Worm (Caenorhabditis elegans): ENCODE measurements around the gene ZK1010.8.

ZK1010.8 gene

ce11 chrIII:12978473-12979174 lies 21.8 kb downstream of the ZK1010.8 start, which contains the start of the genes ubq-2 and frg-1 (continued):
- no peak for TF ChIP-seq unc-98 (GFP tag; IDR thresholded peaks at IDR 0.05)
- no peak for TF ChIP-seq sptf-1 (tag; optimal IDR thresholded peaks at IDR 0.05)
- TF ChIP-seq dpl-1 (GFP tag; optimal IDR thresholded peaks at IDR 0.05): peak; percentile 78 to 84 (median 84)
- TF ChIP-seq fkh-8 (tag; optimal IDR thresholded peaks at IDR 0.05): peak; percentile 91
- no peak for TF ChIP-seq zag-1 (tag; optimal IDR thresholded peaks at IDR 0.05)
- TF ChIP-seq pqm-1 (tag; optimal IDR thresholded peaks at IDR 0.05): no peak
- TF ChIP-seq ztf-4 (tag; optimal IDR thresholded peaks at IDR 0.05): peak; percentile 68
- no peak for TF ChIP-seq efl-3 (GFP tag; optimal IDR thresholded peaks at IDR 0.05)
- no peak for TF ChIP-seq nhr-76 (tag; optimal IDR thresholded peaks at IDR 0.05)
- peak; percentile 93 for TF ChIP-seq nhr-85 (tag)
- TF ChIP-seq nhr-28 (tag; optimal IDR thresholded peaks at IDR 0.05): no peak
- TF ChIP-seq isw-1 (GFP tag; IDR thresholded peaks at IDR 0.05): peak; percentile 85
- TF ChIP-seq ceh-63 (GFP tag; optimal IDR thresholded peaks at IDR 0.05): no peak
- peak; percentile 87 for TF ChIP-seq lin-14 (GFP tag; optimal IDR thresholded peaks at IDR 0.05)
- peak in 3 of 6 experiments; percentile 2 to 78 (median 76) for TF ChIP-seq elt-3 (tag; optimal IDR thresholded peaks at IDR 0.05)
- TF ChIP-seq ets-5 (GFP tag; IDR thresholded peaks at IDR 0.05): no peak
- peak; percentile 100 for TF ChIP-seq lsy-2 (tag; optimal IDR thresholded peaks at IDR 0.05)
- TF ChIP-seq nhr-84 (tag; optimal IDR thresholded peaks at IDR 0.05): no peak
- no peak for TF ChIP-seq C34B4.2 (tag; optimal IDR thresholded peaks at IDR 0.05)
- TF ChIP-seq C04F5.9 (tag; optimal IDR thresholded peaks at IDR 0.05): peak; percentile 57
- TF ChIP-seq swsn-7 (tag; optimal IDR thresholded peaks at IDR 0.05): peak; percentile 93
- no peak for TF ChIP-seq Y116A8C.19 (tag; optimal IDR thresholded peaks at IDR 0.05; ENCODE audit: borderline replicate concordance)
- TF ChIP-seq vab-15 (tag; optimal IDR thresholded peaks at IDR 0.05): no peak
- peak; percentile 85 for TF ChIP-seq nhr-19 (GFP tag; conservative IDR thresholded peaks at IDR 0.05)
- peak; percentile 45 for TF ChIP-seq snpc-4 (tag; optimal IDR thresholded peaks at IDR 0.05)
- TF ChIP-seq xbp-1 (tag; optimal IDR thresholded peaks at IDR 0.05): peak; percentile 89
- TF ChIP-seq mdl-1 (tag; optimal IDR thresholded peaks at IDR 0.05): peak in 1 of 2 experiments; percentile 73
- peak; percentile 79 for TF ChIP-seq sox-4 (tag; optimal IDR thresholded peaks at IDR 0.05)
- peak; percentile 35 for TF ChIP-seq fkh-4 (tag; optimal IDR thresholded peaks at IDR 0.05; ENCODE audit: borderline replicate concordance)
- TF ChIP-seq blmp-1 (tag; optimal IDR thresholded peaks at IDR 0.05): peak; percentile 81
- peak; percentile 6 for TF ChIP-seq aha-1 (tag; optimal IDR thresholded peaks at IDR 0.05)
- TF ChIP-seq nhr-90 (tag; optimal IDR thresholded peaks at IDR 0.05; ENCODE audit: poor library complexity): peak; percentile 86
- TF ChIP-seq sup-37 (GFP tag; optimal IDR thresholded peaks at IDR 0.05): peak; percentile 44
- no peak for TF ChIP-seq pag-3 (tag; optimal IDR thresholded peaks at IDR 0.05; ENCODE audit: borderline replicate concordance, insufficient read depth)
- peak; percentile 93 for TF ChIP-seq rnt-1 (tag; optimal IDR thresholded peaks at IDR 0.05)
- peak in 1 of 2 experiments; percentile 64 for TF ChIP-seq ztf-11 (tag; optimal IDR thresholded peaks at IDR 0.05)
- TF ChIP-seq lin-13 (GFP tag; optimal IDR thresholded peaks at IDR 0.05): peak; percentile 88
- TF ChIP-seq snu-23 (GFP tag; optimal IDR thresholded peaks at IDR 0.05): peak; percentile 97
- peak; percentile 84 for TF ChIP-seq aly-2 (tag; optimal IDR thresholded peaks at IDR 0.05)
- TF ChIP-seq mab-9 (GFP tag; IDR thresholded peaks at IDR 0.05): peak; percentile 59
- TF ChIP-seq alr-1 (tag; optimal IDR thresholded peaks at IDR 0.05; ENCODE audit: borderline replicate concordance): no peak
- peak; percentile 19 for TF ChIP-seq nhr-11 (tag; optimal IDR thresholded peaks at IDR 0.05)

ce11 chrIII:12977559-12977958 lies 22.9 kb downstream of the ZK1010.8 start, which contains the start of gene ZK1010.2:
TSS of gene ZK1010.2 (minus strand) at chrIII:12977862.
- TF ChIP-seq alr-1 (tag; optimal IDR thresholded peaks at IDR 0.05; ENCODE audit: borderline replicate concordance) (no peak), mdl-1 (tag; optimal IDR thresholded peaks at IDR 0.05) (no peak), hlh-4 (tag; optimal IDR thresholded peaks at IDR 0.05) (no peak), dsc-1 (tag; optimal IDR thresholded peaks at IDR 0.05) (no peak), zag-1 (tag; optimal IDR thresholded peaks at IDR 0.05) (no peak), F16B12.6 (tag; optimal IDR thresholded peaks at IDR 0.05) (no peak), snu-23 (GFP tag; optimal IDR thresholded peaks at IDR 0.05) (no peak), mab-9 (GFP tag; IDR thresholded peaks at IDR 0.05) (0 out of 2 replicates have a peak, but pooled peaks have one; percentile 33), ceh-90 (tag; optimal IDR thresholded peaks at IDR 0.05) (no peak), nhr-19 (GFP tag; conservative IDR thresholded peaks at IDR 0.05) (no peak), isw-1 (GFP tag; IDR thresholded peaks at IDR 0.05) (no peak), unc-98 (GFP tag; IDR thresholded peaks at IDR 0.05) (no peak), jun-1 (tag; optimal IDR thresholded peaks at IDR 0.05) (no peak), pag-3 (tag; optimal IDR thresholded peaks at IDR 0.05; ENCODE audit: borderline replicate concordance, insufficient read depth) (no peak), zip-4 (GFP tag; optimal IDR thresholded peaks at IDR 0.05) (no peak), unc-30 (tag; optimal IDR thresholded peaks at IDR 0.05) (no peak), unc-130 (tag; optimal IDR thresholded peaks at IDR 0.05) (no peak), lsy-2 (tag; optimal IDR thresholded peaks at IDR 0.05) (peak in 1 of 2 experiments; percentile 4), nhr-11 (tag; optimal IDR thresholded peaks at IDR 0.05) (no peak), nhr-47 (tag; optimal IDR thresholded peaks at IDR 0.05) (peak; percentile 28)
